Worm (Caenorhabditis elegans) whole organism, early embryonic: Measurements from ENCODE around the gene F46C5.10.

Source experiments
- F13C5.2 ChIP-seq: sonication (generic microtip); optimal IDR thresholded peaks from 2 replicates; lab custom pipeline; 2017; ENCODE audit warnings: mild to moderate bottlenecking, missing genetic modification characterization, inconsistent platforms, missing compliant biosample characterization
- ama-1 ChIP-seq: fragments of 150-350 bp; optimal IDR thresholded peaks from 2 replicates; lab custom pipeline; 2014
- flt-1 ChIP-seq: fragments of 200-800 bp; sonication (Bioruptor generic); IDR thresholded peaks from 2 replicates; pipeline ENCODE4 v1.3.6; 2022; ENCODE audit warnings: missing genetic modification characterization, missing compliant biosample characterization
- hmg-4 ChIP-seq: fragments of 200-800 bp; sonication (Bioruptor generic); optimal IDR thresholded peaks from 2 replicates; lab custom pipeline; 2018; ENCODE audit warnings: mild to moderate bottlenecking, missing genetic modification characterization, missing compliant biosample characterization
- hnd-1 ChIP-seq: sonication (generic microtip); optimal IDR thresholded peaks from 2 replicates; lab custom pipeline; 2016; ENCODE audit warnings: missing genetic modification characterization, missing compliant biosample characterization
- scrt-1 ChIP-seq: fragments of 200-800 bp; sonication (Bioruptor generic); IDR thresholded peaks from 2 replicates; pipeline ENCODE4 v1.3.6; 2022; ENCODE audit warnings: missing genetic modification characterization, missing compliant biosample characterization
- sea-1 ChIP-seq: fragments of 200-800 bp; sonication (Bioruptor generic); conservative IDR thresholded peaks from 2 replicates; pipeline ENCODE4 v1.3.6; 2022; ENCODE audit warnings: missing genetic modification characterization, missing compliant biosample characterization

DNA sequence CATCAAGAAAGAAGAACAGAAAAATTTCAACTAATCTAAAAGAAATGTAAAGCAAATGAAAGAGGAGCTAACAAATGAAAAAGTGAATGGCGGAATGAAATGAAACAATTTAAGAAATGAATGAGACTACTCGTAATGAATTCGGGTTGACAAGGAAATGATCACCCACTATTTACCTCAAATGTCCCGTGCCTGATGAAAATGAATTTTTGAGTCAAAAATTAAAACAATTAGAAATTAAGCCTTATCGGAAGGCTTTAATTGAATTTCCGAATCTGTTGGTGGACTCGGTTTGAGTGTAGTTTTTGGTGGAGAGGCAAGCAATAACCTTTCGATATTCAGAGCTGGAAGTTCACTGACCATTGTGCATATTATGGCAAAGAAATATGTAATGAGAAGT is 30.2 kb upstream of the F46C5.10 start:
- TF ChIP-seq ama-1 (lab: Kevin White, UChicago) = no peak
- TF ChIP-seq hnd-1 (tag; lab: Kevin White, UChicago) = no peak
- TF ChIP-seq F13C5.2 (tag; lab: Kevin White, UChicago) = no peak
- TF ChIP-seq flt-1 (GFP tag; lab: Robert Waterston, UW) = no peak
- TF ChIP-seq scrt-1 (GFP tag; lab: Robert Waterston, UW) = no peak
- no peak for TF ChIP-seq hmg-4 (GFP tag; lab: Kevin White, UChicago)
- no peak for TF ChIP-seq sea-1 (GFP tag; lab: Robert Waterston, UW)
